Fruit fly (Drosophila melanogaster) Kc167 (cell line): Measurements from ENCODE around the gene Cby.

Source experiments
- Myc ChIP-seq: fragments of >200 bp; optimal IDR thresholded peaks from 2 replicates; lab custom pipeline; 2017; ENCODE audit warnings: missing external identifiers
- Sin3A ChIP-seq: fragments of >200 bp; optimal IDR thresholded peaks from 2 replicates; lab custom pipeline; 2018; ENCODE audit warnings: missing external identifiers
- h ChIP-seq: fragments of >200 bp; optimal IDR thresholded peaks from 3 replicates; lab custom pipeline; 2018; ENCODE audit warnings: missing external identifiers
- ttk ChIP-seq: sonication (Bioruptor generic); optimal IDR thresholded peaks from 2 replicates; lab custom pipeline; 2017; ENCODE audit warnings: missing external identifiers

- no peak for TF ChIP-seq ttk (lab: Kevin White, UChicago)
- TF ChIP-seq h = no peak
- TF ChIP-seq Myc (lab: Kevin White, UChicago) = no peak
- TF ChIP-seq Sin3A = no peak
Observed at dm6 chr3R:21890739-21891138, 22.9 kb downstream of the Cby start.
